Fruit fly (Drosophila melanogaster): ENCODE measurements around the gene CG18545.
A peak's percentile ranks its signal among the peaks of the same experiment; 100 is the strongest.

Gene CG18545

dm6 chr3R:10356563-10357363, 16.0 kb downstream of the CG18545 start (continued):
- peak; percentile 54 for TF ChIP-seq CG32264 (GFP tag; optimal IDR thresholded peaks at IDR 0.05)
- peak; percentile 94 for TF ChIP-seq OdsH (GFP tag; optimal IDR thresholded peaks at IDR 0.05)
- TF ChIP-seq usp (GFP tag; optimal IDR thresholded peaks at IDR 0.05), result no peak
- peak; percentile 93 for TF ChIP-seq rgr (GFP tag; optimal IDR thresholded peaks at IDR 0.05)

dm6 chr3R:10357364-10357676, 16.6 kb downstream of the CG18545 start:
- no peak for TF ChIP-seq CG9705 (GFP tag; optimal IDR thresholded peaks at IDR 0.05)
- peak; percentile 5 for TF ChIP-seq Dif (GFP tag; optimal IDR thresholded peaks at IDR 0.05; ENCODE audit: partially characterized antibody)

- no peak for TF ChIP-seq Vsx2 (GFP tag; optimal IDR thresholded peaks at IDR 0.05; ENCODE audit: partially characterized antibody)
- TF ChIP-seq ey (GFP tag; optimal IDR thresholded peaks at IDR 0.05), result no peak
- TF ChIP-seq Abd-B (GFP tag; optimal IDR thresholded peaks at IDR 0.05), result no peak
- TF ChIP-seq br (GFP tag; optimal IDR thresholded peaks at IDR 0.05), result no peak
- TF ChIP-seq dsf (GFP tag; optimal IDR thresholded peaks at IDR 0.05; ENCODE audit: borderline replicate concordance), result no peak
- TF ChIP-seq woc (GFP tag; optimal IDR thresholded peaks at IDR 0.05), result no peak
- TF ChIP-seq pan (optimal IDR thresholded peaks at IDR 0.05), result no peak
- no peak for TF ChIP-seq fru (GFP tag; optimal IDR thresholded peaks at IDR 0.05)
- no peak for TF ChIP-seq GATAd (GFP tag; optimal IDR thresholded peaks at IDR 0.05)
- TF ChIP-seq foxo (GFP tag; optimal IDR thresholded peaks at IDR 0.05), result no peak
- TF ChIP-seq lola (GFP tag; optimal IDR thresholded peaks at IDR 0.05), result no peak
- no peak for TF ChIP-seq tai (GFP tag; optimal IDR thresholded peaks at IDR 0.05)
- no peak for TF ChIP-seq dmrt93B (GFP tag; optimal IDR thresholded peaks at IDR 0.05)
- TF ChIP-seq rgr (GFP tag; optimal IDR thresholded peaks at IDR 0.05), result no peak
- no peak for TF ChIP-seq Hr78 (GFP tag; optimal IDR thresholded peaks at IDR 0.05)
- no peak for TF ChIP-seq usp (GFP tag; optimal IDR thresholded peaks at IDR 0.05)
- TF ChIP-seq psq (GFP tag; optimal IDR thresholded peaks at IDR 0.05), result no peak
Observed at dm6 chr3R:10364287-10364686, 23.5 kb downstream of the CG18545 start.

- no peak for TF ChIP-seq jim (GFP tag; optimal IDR thresholded peaks at IDR 0.05)
- TF ChIP-seq psq (GFP tag; optimal IDR thresholded peaks at IDR 0.05), result no peak
- TF ChIP-seq fru (GFP tag; optimal IDR thresholded peaks at IDR 0.05), result no peak
- no peak for TF ChIP-seq dl (GFP tag; optimal IDR thresholded peaks at IDR 0.05; ENCODE audit: insufficient read depth in 1 of 2, partially characterized antibody in 2 of 2)
- no peak for TF ChIP-seq foxo (GFP tag; optimal IDR thresholded peaks at IDR 0.05)
- TF ChIP-seq woc (GFP tag; optimal IDR thresholded peaks at IDR 0.05), result no peak
- TF ChIP-seq sv (GFP tag; optimal IDR thresholded peaks at IDR 0.05), result no peak
Observed at dm6 chr3R:10368251-10368650, 27.5 kb downstream of the CG18545 start.

- TF ChIP-seq Vsx2 (GFP tag; optimal IDR thresholded peaks at IDR 0.05; ENCODE audit: partially characterized antibody) (no peak), woc (GFP tag; optimal IDR thresholded peaks at IDR 0.05) (no peak), Jra (GFP tag; optimal IDR thresholded peaks at IDR 0.05) (no peak), brk (GFP tag; optimal IDR thresholded peaks at IDR 0.05) (no peak), sage (GFP tag; optimal IDR thresholded peaks at IDR 0.05) (no peak), br (GFP tag; optimal IDR thresholded peaks at IDR 0.05) (no peak), Rel (GFP tag; optimal IDR thresholded peaks at IDR 0.05) (no peak), Rel (tag; optimal IDR thresholded peaks at IDR 0.05) (no peak), Hnf4 (GFP tag; optimal IDR thresholded peaks at IDR 0.05) (no peak), h (GFP tag; optimal IDR thresholded peaks at IDR 0.05) (no peak), Mio (GFP tag; optimal IDR thresholded peaks at IDR 0.05) (no peak), Dif (GFP tag; optimal IDR thresholded peaks at IDR 0.05; ENCODE audit: partially characterized antibody) (no peak), Hr83 (GFP tag; optimal IDR thresholded peaks at IDR 0.05; ENCODE audit: poor library complexity, severe bottlenecking) (no peak), GATAd (GFP tag; optimal IDR thresholded peaks at IDR 0.05) (no peak), Sp1 (GFP tag; optimal IDR thresholded peaks at IDR 0.05) (no peak), dmrt93B (GFP tag; optimal IDR thresholded peaks at IDR 0.05) (no peak), rgr (GFP tag; optimal IDR thresholded peaks at IDR 0.05) (no peak), N (GFP tag; optimal IDR thresholded peaks at IDR 0.05) (no peak), lola (GFP tag; optimal IDR thresholded peaks at IDR 0.05) (no peak), ey (GFP tag; optimal IDR thresholded peaks at IDR 0.05) (no peak), Abd-B (GFP tag; optimal IDR thresholded peaks at IDR 0.05) (no peak)
Observed at dm6 chr3R:10369799-10370198, 29.1 kb downstream of the CG18545 start.

All from whole organism, wandering third instar larva.